Fruit fly (Drosophila melanogaster): Measurements from ENCODE around the gene cyst.

Gene cyst

dm6 chr2L:19457890-19458580 is 50.5 kb downstream of the cyst start (continued):
- TF ChIP-seq cg (GFP tag; optimal IDR thresholded peaks at IDR 0.05) (no peak), Tbp (GFP tag; optimal IDR thresholded peaks at IDR 0.05) (no peak), CG3163 (GFP tag; optimal IDR thresholded peaks at IDR 0.05) (no peak), CG10321 (GFP tag; IDR thresholded peaks at IDR 0.05) (0 out of 2 replicates have a peak, but pooled peaks have one; percentile 32), fd64A (GFP tag; optimal IDR thresholded peaks at IDR 0.05) (no peak), CG3065 (GFP tag; optimal IDR thresholded peaks at IDR 0.05) (no peak), amos (GFP tag; IDR thresholded peaks at IDR 0.05; ENCODE audit: partially characterized antibody) (no peak), cad (GFP tag; optimal IDR thresholded peaks at IDR 0.05) (peak; percentile 24), CG12219 (GFP tag; optimal IDR thresholded peaks at IDR 0.05) (no peak), mam (GFP tag; optimal IDR thresholded peaks at IDR 0.05) (no peak), CG4404 (GFP tag; IDR thresholded peaks at IDR 0.05) (no peak), ato (GFP tag; IDR thresholded peaks at IDR 0.05; ENCODE audit: partially characterized antibody) (no peak), lbe (GFP tag; optimal IDR thresholded peaks at IDR 0.05) (no peak), CkIIα-i1 (GFP tag; IDR thresholded peaks at IDR 0.05) (no peak), CG7987 (GFP tag; optimal IDR thresholded peaks at IDR 0.05) (no peak), BtbVII (GFP tag; optimal IDR thresholded peaks at IDR 0.05) (no peak), gcm (GFP tag; optimal IDR thresholded peaks at IDR 0.05) (no peak), Dp (GFP tag; optimal IDR thresholded peaks at IDR 0.05) (no peak), CG15269 (tag; optimal IDR thresholded peaks at IDR 0.05) (no peak), Hr51 (GFP tag; optimal IDR thresholded peaks at IDR 0.05) (no peak), CG1832 (GFP tag; optimal IDR thresholded peaks at IDR 0.05) (peak; percentile 18), CG4854 (GFP tag; optimal IDR thresholded peaks at IDR 0.05) (no peak), pho (GFP tag; optimal IDR thresholded peaks at IDR 0.05) (no peak), CG18599 (GFP tag; optimal IDR thresholded peaks at IDR 0.05) (no peak), CoRest (tag; optimal IDR thresholded peaks at IDR 0.05) (no peak), CG4282 (GFP tag; optimal IDR thresholded peaks at IDR 0.05) (no peak), MTF-1 (GFP tag; optimal IDR thresholded peaks at IDR 0.05; ENCODE audit: borderline replicate concordance) (no peak), CG14667 (GFP tag; IDR thresholded peaks at IDR 0.05) (no peak), Dfd (GFP tag; optimal IDR thresholded peaks at IDR 0.05) (no peak), Max (GFP tag; optimal IDR thresholded peaks at IDR 0.05) (no peak), Hmr (GFP tag; optimal IDR thresholded peaks at IDR 0.05) (no peak), p53 (GFP tag; optimal IDR thresholded peaks at IDR 0.05) (no peak), CG5180 (GFP tag; optimal IDR thresholded peaks at IDR 0.05) (no peak), aop (GFP tag; IDR thresholded peaks at IDR 0.05) (no peak), CG7372 (GFP tag; IDR thresholded peaks at IDR 0.05) (no peak), kni (GFP tag; optimal IDR thresholded peaks at IDR 0.05) (no peak), CG17361 (GFP tag; IDR thresholded peaks at IDR 0.05) (0 out of 3 replicates have a peak, but pooled peaks have one; percentile 10), bigmax (GFP tag; optimal IDR thresholded peaks at IDR 0.05) (no peak), CTCF (GFP tag; optimal IDR thresholded peaks at IDR 0.05) (no peak), cas (GFP tag; IDR thresholded peaks at IDR 0.05) (no peak)

DNA sequence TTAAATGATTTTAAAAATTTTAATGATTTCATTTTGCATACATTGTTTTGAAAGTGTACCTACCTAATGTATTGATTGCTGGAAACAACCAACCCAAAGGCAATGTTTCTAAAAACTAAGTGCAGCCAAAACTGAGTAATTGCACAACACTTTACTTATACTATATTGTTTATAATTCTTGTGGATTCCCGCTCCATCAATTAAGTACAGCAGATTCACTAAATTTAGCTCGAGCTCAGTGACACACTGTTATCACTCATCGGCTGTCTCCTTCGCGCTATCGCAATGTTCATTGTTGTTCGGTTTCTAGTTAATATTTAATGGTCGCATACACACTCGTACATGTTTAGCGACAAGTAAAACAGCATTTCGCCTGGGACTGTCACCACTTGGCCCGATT is 52.8 kb downstream of the cyst start:
- no peak for TF ChIP-seq HLH54F (GFP tag; optimal IDR thresholded peaks at IDR 0.05)
- peak in 1 of 2 experiments; percentile 6 for TF ChIP-seq Pdp1 (GFP tag; optimal IDR thresholded peaks at IDR 0.05)
